Fruit fly (Drosophila melanogaster) whole organism, embryonic: ENCODE data around the gene CG31636.

Experiments
- Abd-B ChIP-seq: fragments of 200-800 bp; sonication (Bioruptor generic); optimal IDR thresholded peaks from 2 replicates; lab custom pipeline; 2018; ENCODE audit warnings: missing biosample characterization, mild to moderate bottlenecking, missing genetic modification characterization, moderate library complexity
- B-H1 ChIP-seq: fragments of 200-800 bp; sonication (Bioruptor generic); IDR thresholded peaks from 3 replicates; pipeline ENCODE4 v1.3.6; 2022; ENCODE audit warnings: missing biosample characterization, missing genetic modification characterization
- Bgb ChIP-seq: fragments of 200-800 bp; sonication (Bioruptor generic); IDR thresholded peaks from 2 replicates; pipeline ENCODE4 v1.3.6; 2022; ENCODE audit warnings: missing biosample characterization, missing genetic modification characterization; ENCODE audit not compliant: partially characterized antibody
- C15 ChIP-seq: fragments of 200-800 bp; sonication (Bioruptor generic); IDR thresholded peaks from 3 replicates; pipeline ENCODE4 v1.3.6; 2022; ENCODE audit warnings: missing biosample characterization, missing genetic modification characterization
- CG16813 ChIP-seq: fragments of 200-800 bp; sonication (Bioruptor generic); IDR thresholded peaks from 3 replicates; pipeline ENCODE4 v1.3.6; 2022; ENCODE audit warnings: missing biosample characterization, missing genetic modification characterization; ENCODE audit not compliant: partially characterized antibody
- CG17568 ChIP-seq: fragments of 200-800 bp; sonication (Bioruptor generic); optimal IDR thresholded peaks from 2 replicates; lab custom pipeline; 2018; ENCODE audit warnings: missing biosample characterization, mild to moderate bottlenecking, missing genetic modification characterization, moderate library complexity
- CG17829 ChIP-seq: fragments of 200-800 bp; optimal IDR thresholded peaks from 2 replicates; lab custom pipeline; 2019; ENCODE audit warnings: missing biosample characterization, mild to moderate bottlenecking, missing genetic modification characterization, moderate library complexity
- CG18599 ChIP-seq: fragments of 200-800 bp; sonication (Bioruptor generic); optimal IDR thresholded peaks from 3 replicates; lab custom pipeline; 2017; ENCODE audit warnings: missing biosample characterization, missing genetic modification characterization, mild to moderate bottlenecking, moderate library complexity, missing genetic modification reagents
- CG2678 ChIP-seq: fragments of 200-800 bp; sonication (Bioruptor generic); optimal IDR thresholded peaks from 3 replicates; lab custom pipeline; 2019; ENCODE audit warnings: missing biosample characterization, mild to moderate bottlenecking, missing genetic modification characterization, moderate library complexity
- CG32532 ChIP-seq: fragments of 200-800 bp; sonication (Bioruptor generic); IDR thresholded peaks from 2 replicates; pipeline ENCODE4 v1.3.6; 2022; ENCODE audit warnings: missing biosample characterization, missing genetic modification characterization
- CG3407 ChIP-seq: fragments of 200-800 bp; sonication (Bioruptor generic); optimal IDR thresholded peaks from 2 replicates; lab custom pipeline; 2018; ENCODE audit warnings: missing biosample characterization, mild to moderate bottlenecking, missing genetic modification characterization
- CG4328 ChIP-seq: fragments of 200-800 bp; sonication (Bioruptor generic); optimal IDR thresholded peaks from 3 replicates; lab custom pipeline; 2017; ENCODE audit warnings: missing biosample characterization, missing genetic modification reagents, missing genetic modification characterization
- CG4424 ChIP-seq: fragments of 200-800 bp; sonication (Bioruptor generic); optimal IDR thresholded peaks from 3 replicates; lab custom pipeline; 2016; ENCODE audit warnings: missing biosample characterization, missing genetic modification characterization
- CG4707 ChIP-seq: fragments of 200-800 bp; sonication (Bioruptor generic); optimal IDR thresholded peaks from 2 replicates; lab custom pipeline; 2018; ENCODE audit warnings: missing biosample characterization, mild to moderate bottlenecking, missing genetic modification characterization, moderate library complexity
- CG6272 ChIP-seq: fragments of 200-800 bp; sonication (Bioruptor generic); IDR thresholded peaks from 2 replicates; pipeline ENCODE4 v1.3.6; 2022; ENCODE audit warnings: missing biosample characterization, missing genetic modification characterization
- CG6854 ChIP-seq: fragments of 200-800 bp; sonication (Bioruptor generic); optimal IDR thresholded peaks from 3 replicates; lab custom pipeline; 2017; ENCODE audit warnings: missing biosample characterization, mild to moderate bottlenecking, missing genetic modification characterization
- CG7357 ChIP-seq: fragments of 200-800 bp; sonication (Bioruptor generic); IDR thresholded peaks from 3 replicates; pipeline ENCODE4 v1.3.6; 2022; ENCODE audit warnings: missing biosample characterization, missing genetic modification characterization
- CG7745 ChIP-seq: fragments of 200-800 bp; sonication (Bioruptor generic); optimal IDR thresholded peaks from 2 replicates; lab custom pipeline; 2018; ENCODE audit warnings: missing biosample characterization, mild to moderate bottlenecking, missing genetic modification characterization, moderate library complexity
- CrebB ChIP-seq: fragments of 200-800 bp; sonication (Bioruptor generic); optimal IDR thresholded peaks from 3 replicates; lab custom pipeline; 2018; ENCODE audit warnings: missing biosample characterization, mild to moderate bottlenecking, missing genetic modification characterization
- D19A ChIP-seq: fragments of 200-800 bp; optimal IDR thresholded peaks from 3 replicates; lab custom pipeline; 2019; ENCODE audit warnings: missing biosample characterization, mild to moderate bottlenecking, missing genetic modification characterization, moderate library complexity
- Dip2 ChIP-seq: fragments of 200-800 bp; sonication (Bioruptor generic); IDR thresholded peaks from 2 replicates; pipeline ENCODE4 v1.3.6; 2022; ENCODE audit warnings: missing biosample characterization, missing genetic modification characterization
- Dref ChIP-seq: fragments of 200-800 bp; sonication (Bioruptor generic); IDR thresholded peaks from 2 replicates; pipeline ENCODE4 v1.3.6; 2022; ENCODE audit warnings: missing biosample characterization, missing genetic modification characterization
- E2f1 ChIP-seq: fragments of 200-800 bp; sonication (Bioruptor generic); IDR thresholded peaks from 2 replicates; pipeline ENCODE4 v1.3.6; 2022; ENCODE audit warnings: missing biosample characterization, missing genetic modification characterization
- Fer2 ChIP-seq: fragments of 200-800 bp; sonication (Bioruptor generic); optimal IDR thresholded peaks from 2 replicates; lab custom pipeline; 2018; ENCODE audit warnings: missing biosample characterization, mild to moderate bottlenecking, missing genetic modification characterization, moderate library complexity
- HmgZ ChIP-seq: fragments of 200-800 bp; sonication (Bioruptor generic); optimal IDR thresholded peaks from 2 replicates; lab custom pipeline; 2018; ENCODE audit warnings: missing biosample characterization, mild to moderate bottlenecking, missing genetic modification characterization
- Poxn ChIP-seq: fragments of 200-800 bp; sonication (Bioruptor generic); IDR thresholded peaks from 2 replicates; pipeline ENCODE4 v1.3.6; 2022; ENCODE audit warnings: missing biosample characterization, missing genetic modification characterization
- bcd ChIP-seq: fragments of 200-800 bp; sonication (Bioruptor generic); optimal IDR thresholded peaks from 2 replicates; lab custom pipeline; 2017; ENCODE audit warnings: missing biosample characterization, mild to moderate bottlenecking, missing genetic modification characterization
- caup ChIP-seq: fragments of 200-800 bp; sonication (Bioruptor generic); optimal IDR thresholded peaks from 3 replicates; lab custom pipeline; 2017; ENCODE audit warnings: missing biosample characterization, mild to moderate bottlenecking, missing genetic modification characterization, moderate library complexity; ENCODE audit not compliant: severe bottlenecking
- chn ChIP-seq: fragments of 200-800 bp; sonication (Bioruptor generic); optimal IDR thresholded peaks from 2 replicates; lab custom pipeline; 2016; ENCODE audit warnings: missing biosample characterization, missing genetic modification characterization
- crc ChIP-seq: fragments of 200-800 bp; sonication (Bioruptor generic); optimal IDR thresholded peaks from 2 replicates; lab custom pipeline; 2016; ENCODE audit warnings: missing biosample characterization, missing genetic modification characterization
- da ChIP-seq: fragments of 200-800 bp; sonication (Bioruptor generic); optimal IDR thresholded peaks from 2 replicates; lab custom pipeline; 2016; ENCODE audit warnings: missing biosample characterization, missing genetic modification characterization
- dati ChIP-seq: fragments of 200-800 bp; sonication (Bioruptor generic); IDR thresholded peaks from 2 replicates; pipeline ENCODE4 v1.3.6; 2022; ENCODE audit warnings: missing biosample characterization, missing genetic modification characterization
- ewg ChIP-seq: fragments of 200-800 bp; sonication (Bioruptor generic); optimal IDR thresholded peaks from 3 replicates; lab custom pipeline; 2017; ENCODE audit warnings: mild to moderate bottlenecking, missing biosample characterization, missing genetic modification reagents, missing genetic modification characterization
- fru ChIP-seq: fragments of >200 bp; optimal IDR thresholded peaks from 2 replicates; lab custom pipeline; 2017
- ftz-f1 ChIP-seq: fragments of 200-800 bp; sonication (Bioruptor generic); optimal IDR thresholded peaks from 2 replicates; lab custom pipeline; 2016; ENCODE audit warnings: missing biosample characterization, missing genetic modification characterization
- gcm ChIP-seq: fragments of 200-800 bp; sonication (Bioruptor generic); optimal IDR thresholded peaks from 2 replicates; lab custom pipeline; 2019; ENCODE audit warnings: missing biosample characterization, mild to moderate bottlenecking, missing genetic modification characterization, moderate library complexity
- gcm2 ChIP-seq: fragments of 200-800 bp; sonication (Bioruptor generic); optimal IDR thresholded peaks from 2 replicates; lab custom pipeline; 2016; ENCODE audit warnings: missing biosample characterization, missing genetic modification characterization
- hth ChIP-seq: fragments of >200 bp; optimal IDR thresholded peaks from 2 replicates; lab custom pipeline; 2017; ENCODE audit warnings: inconsistent platforms
- lilli ChIP-seq: fragments of 200-800 bp; sonication (Bioruptor generic); optimal IDR thresholded peaks from 3 replicates; lab custom pipeline; 2016; ENCODE audit warnings: missing biosample characterization, missing genetic modification characterization
- mirr ChIP-seq: fragments of 200-800 bp; sonication (Bioruptor generic); optimal IDR thresholded peaks from 3 replicates; lab custom pipeline; 2018; ENCODE audit warnings: missing biosample characterization, mild to moderate bottlenecking, missing genetic modification characterization
- pan ChIP-seq, 4 experiments: fragments of >200 bp in 3 of 4; fragments of 200-800 bp in 1 of 4; sonication (Bioruptor generic) in 1 of 4; optimal IDR thresholded peaks in 3 of 4; IDR thresholded peaks in 1 of 4; 2 replicates each; pipeline versions ENCODE4 v1.3.6 to Lab custom; 2017 to 2022; ENCODE audit warnings: missing biosample characterization in 2 of 4, missing genetic modification characterization in 2 of 4, mixed read lengths in 1 of 4
- pros ChIP-seq: fragments of 200-800 bp; sonication (Bioruptor generic); optimal IDR thresholded peaks from 3 replicates; lab custom pipeline; 2019; ENCODE audit warnings: missing biosample characterization, mild to moderate bottlenecking, missing genetic modification characterization, moderate library complexity
- ranshi ChIP-seq: fragments of 200-800 bp; sonication (Bioruptor generic); IDR thresholded peaks from 2 replicates; pipeline ENCODE4 v1.3.6; 2022; ENCODE audit warnings: missing biosample characterization, missing genetic modification characterization
- stwl ChIP-seq: fragments of 200-800 bp; sonication (Bioruptor generic); optimal IDR thresholded peaks from 3 replicates; lab custom pipeline; 2018; ENCODE audit warnings: missing biosample characterization, mild to moderate bottlenecking, missing genetic modification characterization, moderate library complexity
- tll ChIP-seq, 2 experiments: fragments of 200-800 bp in 1 of 2; fragments of >200 bp in 1 of 2; sonication (Bioruptor generic) in 1 of 2; optimal IDR thresholded peaks; 2 replicates each; lab custom pipeline; 2017 to 2019; ENCODE audit warnings: missing biosample characterization in 2 of 2, missing genetic modification characterization in 2 of 2, mild to moderate bottlenecking in 1 of 2, moderate library complexity in 1 of 2
- twi ChIP-seq: fragments of 200-800 bp; optimal IDR thresholded peaks from 2 replicates; lab custom pipeline; 2019; ENCODE audit warnings: missing biosample characterization, mild to moderate bottlenecking, missing genetic modification characterization, moderate library complexity
- unpg ChIP-seq: fragments of 200-800 bp; sonication (Bioruptor generic); optimal IDR thresholded peaks from 3 replicates; lab custom pipeline; 2018; ENCODE audit warnings: missing biosample characterization, mild to moderate bottlenecking, missing genetic modification characterization, moderate library complexity
- zen ChIP-seq: fragments of 200-800 bp; sonication (Bioruptor generic); optimal IDR thresholded peaks from 3 replicates; lab custom pipeline; 2018; ENCODE audit warnings: missing biosample characterization, mild to moderate bottlenecking, missing genetic modification characterization, moderate library complexity
- zf30C ChIP-seq: fragments of 200-800 bp; sonication (Bioruptor generic); optimal IDR thresholded peaks from 3 replicates; lab custom pipeline; 2018; ENCODE audit warnings: missing biosample characterization, mild to moderate bottlenecking, missing genetic modification characterization

Gene CG31636

dm6 chr2L:6647103-6647711, 10.7 kb downstream of the CG31636 start (continued):
- TF ChIP-seq hth (lab: Kevin White, UChicago) (no peak), ftz-f1 (GFP tag; lab: Kevin White, UChicago) (peak; percentile 73), CG4328 (GFP tag; lab: Kevin White, UChicago) (peak; percentile 97), B-H1 (GFP tag; lab: Robert Waterston, UW) (peak; percentile 97), Poxn (GFP tag; lab: Robert Waterston, UW) (peak; percentile 88), bcd (GFP tag; lab: Kevin White, UChicago) (peak; percentile 98), tll (GFP tag; optimal IDR thresholded peaks at IDR 0.05; lab: Kevin White, UChicago) (peak in 1 of 2 experiments; percentile 90), lilli (peak; percentile 98), chn (GFP tag; lab: Kevin White, UChicago) (peak; percentile 99), dati (GFP tag; lab: Robert Waterston, UW) (peak; percentile 91), CG3407 (GFP tag; lab: Kevin White, UChicago) (peak; percentile 97), CG18599 (GFP tag; lab: Kevin White, UChicago) (peak; percentile 98), CG6854 (GFP tag; lab: Kevin White, UChicago) (peak; percentile 96), caup (peak; percentile 97), CG17568 (GFP tag; lab: Kevin White, UChicago) (peak; percentile 99), pros (GFP tag; lab: Kevin White, UChicago) (peak; percentile 89), Dref (no peak), Abd-B (GFP tag; lab: Kevin White, UChicago) (peak; percentile 97), D19A (tag; lab: Kevin White, UChicago) (peak; percentile 97), ranshi (peak; percentile 98), CG7357 (GFP tag; lab: Robert Waterston, UW) (peak; percentile 90), Fer2 (tag; lab: Kevin White, UChicago) (peak; percentile 91), fru (lab: Kevin White, UChicago) (no peak), CG6272 (GFP tag; lab: Robert Waterston, UW) (peak; percentile 93), CG32532 (GFP tag; lab: Robert Waterston, UW) (peak; percentile 97), HmgZ (tag; lab: Kevin White, UChicago) (peak; percentile 99), CG16813 (peak; percentile 47; the same call in 1 of the 3 replicates), CG17829 (tag; lab: Kevin White, UChicago) (peak; percentile 99), pan (optimal IDR thresholded peaks at IDR 0.05; lab: Kevin White, UChicago) (no peak), pan (GFP tag; optimal IDR thresholded peaks at IDR 0.05 in 1 of 2, IDR thresholded peaks at IDR 0.05 in 1 of 2) (peak in 1 of 2 experiments; percentile 98), ewg (GFP tag; lab: Kevin White, UChicago) (peak; percentile 97), E2f1 (GFP tag; lab: Robert Waterston, UW) (peak; percentile 97), da (GFP tag; lab: Kevin White, UChicago) (peak; percentile 97), CG4424 (GFP tag; lab: Kevin White, UChicago) (peak; percentile 99), zen (tag; lab: Kevin White, UChicago) (peak; percentile 97), twi (tag; lab: Kevin White, UChicago) (peak; percentile 95), CG2678 (tag; lab: Kevin White, UChicago) (peak; percentile 99), CrebB (tag; lab: Kevin White, UChicago) (peak; percentile 97), crc (GFP tag; lab: Kevin White, UChicago) (peak; percentile 98), Bgb (GFP tag; lab: Robert Waterston, UW) (peak; percentile 52; the same call in 1 of the 2 replicates), gcm2 (GFP tag; lab: Kevin White, UChicago) (peak; percentile 97), Dip2 (GFP tag; lab: Robert Waterston, UW) (peak; percentile 55; the same call in 1 of the 2 replicates), gcm (peak; percentile 99), unpg (GFP tag; lab: Kevin White, UChicago) (peak; percentile 99), C15 (GFP tag; lab: Robert Waterston, UW) (peak; percentile 95), CG7745 (tag; lab: Kevin White, UChicago) (peak; percentile 87), stwl (tag; lab: Kevin White, UChicago) (peak; percentile 66), mirr (GFP tag; lab: Kevin White, UChicago) (peak; percentile 97), zf30C (GFP tag; lab: Kevin White, UChicago) (no peak), CG4707 (GFP tag; lab: Kevin White, UChicago) (peak; percentile 100)
